Worm (Caenorhabditis elegans) whole organism, young adult: ENCODE data around the gene rga-1.

Experiments used
- B0261.1 ChIP-seq: sonication (generic microtip); optimal IDR thresholded peaks from 2 replicates; lab custom pipeline; 2016; ENCODE audit warnings: mild to moderate bottlenecking, missing genetic modification characterization, moderate library complexity, missing compliant biosample characterization
- C06A6.2 ChIP-seq: fragments of 200-800 bp; sonication (Bioruptor generic); conservative IDR thresholded peaks from 2 replicates; pipeline ENCODE4 v1.3.6; 2022; ENCODE audit warnings: missing genetic modification characterization, missing compliant biosample characterization
- D2030.7 ChIP-seq: fragments of 200-800 bp; sonication (Bioruptor generic); IDR thresholded peaks from 2 replicates; pipeline ENCODE4 v1.3.6; 2022; ENCODE audit warnings: missing genetic modification reagents, missing genetic modification characterization, missing compliant biosample characterization
- F33H1.4 ChIP-seq: fragments of 200-800 bp; sonication (Bioruptor generic); IDR thresholded peaks from 2 replicates; pipeline ENCODE4 v1.3.6; 2022; ENCODE audit warnings: missing genetic modification reagents, missing genetic modification characterization, missing compliant biosample characterization
- F52B5.7 ChIP-seq: sonication (generic microtip); optimal IDR thresholded peaks from 2 replicates; lab custom pipeline; 2016; ENCODE audit warnings: mild to moderate bottlenecking, missing genetic modification characterization, missing compliant biosample characterization
- F55B11.4 ChIP-seq: sonication (generic microtip); optimal IDR thresholded peaks from 2 replicates; lab custom pipeline; 2016; ENCODE audit warnings: missing compliant biosample characterization, missing genetic modification characterization, borderline replicate concordance; ENCODE audit not compliant: insufficient read depth
- F57C9.4 ChIP-seq: sonication (generic microtip); optimal IDR thresholded peaks from 2 replicates; lab custom pipeline; 2017; ENCODE audit warnings: mild to moderate bottlenecking, missing genetic modification characterization, missing compliant biosample characterization
- K12H6.12 ChIP-seq: fragments of 200-800 bp; sonication (Bioruptor generic); optimal IDR thresholded peaks from 2 replicates; lab custom pipeline; 2018; ENCODE audit warnings: mild to moderate bottlenecking, missing genetic modification characterization, missing compliant biosample characterization
- Y53F4B.3 ChIP-seq: fragments of 200-800 bp; sonication (Bioruptor generic); IDR thresholded peaks from 2 replicates; pipeline ENCODE4 v1.3.6; 2022; ENCODE audit warnings: missing genetic modification reagents, missing genetic modification characterization, missing compliant biosample characterization
- Y79H2A.3 ChIP-seq: fragments of 200-800 bp; sonication (Bioruptor generic); conservative IDR thresholded peaks from 2 replicates; pipeline ENCODE4 v1.3.6; 2022; ENCODE audit warnings: missing genetic modification reagents, missing genetic modification characterization, missing compliant biosample characterization
- Y95B8A.8 ChIP-seq: fragments of 200-800 bp; sonication (Bioruptor generic); IDR thresholded peaks from 2 replicates; pipeline ENCODE4 v1.3.6; 2022; ENCODE audit warnings: missing genetic modification reagents, missing genetic modification characterization, missing compliant biosample characterization
- akir-1 ChIP-seq: fragments of 200-800 bp; sonication (Bioruptor generic); optimal IDR thresholded peaks from 2 replicates; lab custom pipeline; 2018; ENCODE audit warnings: mild to moderate bottlenecking, missing genetic modification characterization, moderate library complexity, missing compliant biosample characterization
- attf-3 ChIP-seq: fragments of 200-800 bp; sonication (Bioruptor generic); conservative IDR thresholded peaks from 2 replicates; pipeline ENCODE4 v1.3.6; 2022; ENCODE audit warnings: missing genetic modification reagents, missing genetic modification characterization, missing compliant biosample characterization
- bed-2 ChIP-seq: fragments of 200-800 bp; sonication (Bioruptor generic); IDR thresholded peaks from 2 replicates; pipeline ENCODE4 v1.3.6; 2022; ENCODE audit warnings: missing genetic modification reagents, missing genetic modification characterization, missing compliant biosample characterization
- cebp-2 ChIP-seq: fragments of 200-800 bp; sonication (Bioruptor generic); IDR thresholded peaks from 2 replicates; pipeline ENCODE4 v1.3.6; 2022; ENCODE audit warnings: missing genetic modification characterization, missing compliant biosample characterization
- ceh-58 ChIP-seq: fragments of 200-800 bp; sonication (Bioruptor generic); IDR thresholded peaks from 2 replicates; pipeline ENCODE4 v1.3.6; 2022; ENCODE audit warnings: missing genetic modification characterization, missing compliant biosample characterization
- die-1 ChIP-seq: sonication (generic microtip); optimal IDR thresholded peaks from 2 replicates; lab custom pipeline; 2016; ENCODE audit warnings: missing genotype, mild to moderate bottlenecking, missing genetic modification characterization, missing compliant biosample characterization
- dpff-1 ChIP-seq: sonication (generic microtip); optimal IDR thresholded peaks from 2 replicates; lab custom pipeline; 2017; ENCODE audit warnings: mild to moderate bottlenecking, missing genetic modification characterization, missing compliant biosample characterization
- egl-18 ChIP-seq: fragments of 200-800 bp; sonication (Bioruptor generic); IDR thresholded peaks from 2 replicates; pipeline ENCODE4 v1.3.6; 2022; ENCODE audit warnings: missing genetic modification reagents, missing genetic modification characterization, missing compliant biosample characterization
- egl-44 ChIP-seq: fragments of 200-800 bp; sonication (Bioruptor generic); IDR thresholded peaks from 2 replicates; pipeline ENCODE4 v1.3.6; 2022; ENCODE audit warnings: missing genetic modification reagents, missing genetic modification characterization, missing compliant biosample characterization
- egrh-3 ChIP-seq: fragments of 200-800 bp; sonication (Bioruptor generic); IDR thresholded peaks from 2 replicates; pipeline ENCODE4 v1.3.6; 2022; ENCODE audit warnings: missing genetic modification reagents, missing genetic modification characterization, missing compliant biosample characterization
- ekl-4 ChIP-seq: fragments of 200-800 bp; sonication (Bioruptor generic); IDR thresholded peaks from 2 replicates; pipeline ENCODE4 v1.3.6; 2022; ENCODE audit warnings: missing genetic modification reagents, missing genetic modification characterization, missing compliant biosample characterization
- hmg-20 ChIP-seq: fragments of 200-800 bp; sonication (Bioruptor generic); IDR thresholded peaks from 2 replicates; pipeline ENCODE4 v1.3.6; 2022; ENCODE audit warnings: missing genetic modification reagents, missing genetic modification characterization, missing compliant biosample characterization
- hrde-1 ChIP-seq: sonication (generic microtip); optimal IDR thresholded peaks from 2 replicates; lab custom pipeline; 2016; ENCODE audit warnings: missing genetic modification characterization, mild to moderate bottlenecking, missing compliant biosample characterization, moderate library complexity, missing genotype, missing genetic modification reagents, borderline replicate concordance
- lin-26 ChIP-seq: fragments of 200-800 bp; sonication (Bioruptor generic); IDR thresholded peaks from 2 replicates; pipeline ENCODE4 v1.3.6; 2022; ENCODE audit warnings: missing genetic modification reagents, missing genetic modification characterization, missing compliant biosample characterization
- lin-40 ChIP-seq: sonication (generic microtip); optimal IDR thresholded peaks from 2 replicates; lab custom pipeline; 2016; ENCODE audit warnings: missing genetic modification characterization, mild to moderate bottlenecking, missing compliant biosample characterization, missing genotype, missing genetic modification reagents
- lin-54 ChIP-seq: fragments of 200-800 bp; sonication (Bioruptor generic); optimal IDR thresholded peaks from 2 replicates; lab custom pipeline; 2018; ENCODE audit warnings: mild to moderate bottlenecking, missing genetic modification characterization, missing compliant biosample characterization
- lsl-1 ChIP-seq: fragments of 200-800 bp; sonication (Bioruptor generic); optimal IDR thresholded peaks from 2 replicates; lab custom pipeline; 2018; ENCODE audit warnings: mild to moderate bottlenecking, missing genetic modification characterization, moderate library complexity, missing compliant biosample characterization
- madf-3 ChIP-seq: fragments of 200-800 bp; sonication (Bioruptor generic); IDR thresholded peaks from 2 replicates; pipeline ENCODE4 v1.3.6; 2022; ENCODE audit warnings: missing genetic modification reagents, missing genetic modification characterization, missing compliant biosample characterization
- madf-6 ChIP-seq: fragments of 200-800 bp; sonication (Bioruptor generic); IDR thresholded peaks from 2 replicates; pipeline ENCODE4 v1.3.6; 2022; ENCODE audit warnings: missing genetic modification reagents, missing genetic modification characterization, missing compliant biosample characterization
- mxl-1 ChIP-seq: sonication (generic microtip); optimal IDR thresholded peaks from 2 replicates; lab custom pipeline; 2016; ENCODE audit warnings: missing genetic modification characterization, missing compliant biosample characterization
- nfya-2 ChIP-seq: fragments of 200-800 bp; sonication (Bioruptor generic); IDR thresholded peaks from 2 replicates; pipeline ENCODE4 v1.3.6; 2022; ENCODE audit warnings: missing genetic modification reagents, missing genetic modification characterization, missing compliant biosample characterization
- nfyb-1 ChIP-seq: fragments of 200-800 bp; sonication (Bioruptor generic); IDR thresholded peaks from 2 replicates; pipeline ENCODE4 v1.3.6; 2022; ENCODE audit warnings: missing genetic modification reagents, missing genetic modification characterization, missing compliant biosample characterization
- nhr-80 ChIP-seq: sonication (generic microtip); optimal IDR thresholded peaks from 2 replicates; lab custom pipeline; 2016; ENCODE audit warnings: missing genetic modification characterization, missing compliant biosample characterization
- rcor-1 ChIP-seq: fragments of 200-800 bp; sonication (Bioruptor generic); IDR thresholded peaks from 2 replicates; pipeline ENCODE4 v1.3.6; 2022; ENCODE audit warnings: missing genetic modification reagents, missing genetic modification characterization, missing compliant biosample characterization
- rec-8 ChIP-seq, 2 experiments: sonication (generic microtip); optimal IDR thresholded peaks; 2 replicates each; lab custom pipeline; 2016; ENCODE audit warnings: mild to moderate bottlenecking in 2 of 2, missing genetic modification characterization in 2 of 2, missing genetic modification reagents in 2 of 2, missing genotype in 2 of 2, missing biosample characterization in 1 of 2, missing compliant biosample characterization in 1 of 2, moderate library complexity in 1 of 2
- repo-1 ChIP-seq: sonication (generic microtip); optimal IDR thresholded peaks from 2 replicates; lab custom pipeline; 2017; ENCODE audit warnings: mild to moderate bottlenecking, missing genetic modification characterization, missing compliant biosample characterization
- sdz-38 ChIP-seq: sonication (generic microtip); optimal IDR thresholded peaks from 2 replicates; lab custom pipeline; 2016; ENCODE audit warnings: missing genotype, missing genetic modification characterization, missing compliant biosample characterization
- snpc-1.1 ChIP-seq: sonication (generic microtip); optimal IDR thresholded peaks from 2 replicates; lab custom pipeline; 2017; ENCODE audit warnings: missing genetic modification characterization, mild to moderate bottlenecking, missing compliant biosample characterization, antibody characterized with exemption, moderate library complexity, missing genotype, missing genetic modification reagents; ENCODE audit not compliant: insufficient read depth
- snpc-4 ChIP-seq, 5 experiments: fragments of 150-350 bp in 1 of 5; sonication (generic microtip) in 4 of 5; optimal IDR thresholded peaks; 2 replicates each; lab custom pipeline; 2014 to 2018; ENCODE audit warnings: missing genetic modification characterization in 5 of 5, missing biosample characterization in 3 of 5, antibody characterized with exemption in 2 of 5, mild to moderate bottlenecking in 2 of 5, missing compliant biosample characterization in 2 of 5, missing genotype in 2 of 5, moderate library complexity in 2 of 5, missing genetic modification reagents in 1 of 5
- somi-1 ChIP-seq: fragments of 200-800 bp; sonication (Bioruptor generic); optimal IDR thresholded peaks from 2 replicates; lab custom pipeline; 2018; ENCODE audit warnings: mild to moderate bottlenecking, missing genetic modification characterization, missing compliant biosample characterization
- tlf-1 ChIP-seq: fragments of 200-800 bp; sonication (Bioruptor generic); optimal IDR thresholded peaks from 2 replicates; lab custom pipeline; 2018; ENCODE audit warnings: mild to moderate bottlenecking, missing genetic modification characterization, missing compliant biosample characterization
- unc-130 ChIP-seq: sonication (generic microtip); optimal IDR thresholded peaks from 2 replicates; lab custom pipeline; 2016; ENCODE audit warnings: missing genetic modification reagents, missing genetic modification characterization, missing compliant biosample characterization
- zfh-2 ChIP-seq: fragments of 200-800 bp; sonication (Bioruptor generic); conservative IDR thresholded peaks from 2 replicates; pipeline ENCODE4 v1.3.6; 2022; ENCODE audit warnings: missing genetic modification reagents, missing genetic modification characterization, missing compliant biosample characterization

rga-1 gene

DNA sequence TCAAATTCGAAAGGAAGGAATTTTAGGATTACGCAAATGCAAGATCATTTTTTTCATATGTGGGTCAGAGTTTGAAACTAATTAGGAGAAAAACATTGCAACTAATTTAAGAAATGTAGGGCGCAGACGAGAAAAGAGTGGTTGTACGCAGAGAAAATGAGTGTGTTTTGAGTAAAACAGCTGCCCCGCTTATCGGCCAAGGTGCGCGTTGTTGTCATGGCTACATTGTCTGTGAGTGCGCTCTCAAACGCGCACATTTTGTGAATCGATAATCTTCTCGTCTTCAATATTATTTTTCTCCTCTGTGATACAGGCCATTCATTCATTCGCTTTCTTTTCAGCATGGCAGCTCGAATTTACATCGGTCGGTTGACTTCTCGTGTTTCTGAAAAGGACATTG, 11.1 kb upstream of the rga-1 start (continued):
- 0 out of 2 replicates have a peak, but pooled peaks have one; percentile 31 for TF ChIP-seq nfyb-1 (GFP tag; lab: Robert Waterston, UW)
- TF ChIP-seq die-1, result no peak

DNA sequence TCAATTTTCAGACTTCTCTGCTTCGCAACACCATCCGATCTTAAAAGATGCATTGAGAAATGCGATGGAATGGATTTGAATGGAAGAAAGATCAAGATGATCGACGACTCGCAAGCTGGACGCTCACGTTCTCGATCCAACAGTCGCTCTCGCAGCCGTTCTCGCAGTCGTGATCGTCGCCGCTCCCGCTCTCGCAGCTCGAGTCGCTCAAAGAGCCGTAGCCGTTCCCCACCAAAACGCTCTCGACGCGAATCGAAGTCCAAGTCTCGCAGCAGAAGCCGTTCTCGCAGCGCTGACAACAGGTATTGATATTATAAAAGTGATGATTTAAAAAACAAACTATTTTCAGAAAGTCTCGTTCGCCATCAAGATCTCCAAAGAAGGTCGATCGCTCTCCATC, 9.6 kb upstream of the rga-1 start:
- 0 out of 2 replicates have a peak, but pooled peaks have one; percentile 41 for TF ChIP-seq ceh-58 (GFP tag; lab: Robert Waterston, UW)
- TF ChIP-seq D2030.7, result no peak
- TF ChIP-seq C06A6.2 (GFP tag; lab: Robert Waterston, UW), result no peak
- no peak for TF ChIP-seq hrde-1 (tag; lab: Kevin White, UChicago)
- no peak for TF ChIP-seq F55B11.4 (tag; lab: Kevin White, UChicago)
- TF ChIP-seq egrh-3 (GFP tag; lab: Robert Waterston, UW), result peak; percentile 75; the same call in 1 of the 2 replicates
- TF ChIP-seq madf-3 (GFP tag; lab: Robert Waterston, UW), result 0 out of 2 replicates have a peak, but pooled peaks have one; percentile 12
- TF ChIP-seq egl-18 (GFP tag; lab: Robert Waterston, UW), result no peak
- TF ChIP-seq Y79H2A.3 (GFP tag; lab: Robert Waterston, UW), result no peak
- TF ChIP-seq zfh-2 (GFP tag; lab: Robert Waterston, UW), result peak; percentile 89
- TF ChIP-seq nfyb-1 (GFP tag; lab: Robert Waterston, UW), result 0 out of 2 replicates have a peak, but pooled peaks have one; percentile 12
- TF ChIP-seq hmg-20 (GFP tag; lab: Robert Waterston, UW), result no peak

DNA sequence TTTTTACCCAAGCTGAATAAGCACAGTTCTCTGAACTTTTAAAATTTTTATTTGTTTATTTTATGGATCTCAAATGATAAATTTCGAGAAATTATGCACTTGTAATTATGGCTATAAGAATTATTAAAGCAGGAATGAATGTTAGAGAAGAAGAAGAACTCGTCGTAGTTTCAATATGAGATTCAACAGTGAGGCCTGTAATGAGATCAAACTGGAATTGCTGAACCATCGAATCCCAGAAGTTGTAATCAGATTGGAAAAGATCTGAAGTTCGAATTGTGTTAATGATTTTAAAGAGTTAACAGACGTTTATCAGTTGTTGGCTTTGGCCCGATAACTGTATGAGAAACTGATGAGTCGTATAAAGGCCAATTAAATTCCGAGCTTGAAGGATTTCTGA, 9.0 kb upstream of the rga-1 start:
- no peak for TF ChIP-seq cebp-2 (GFP tag; lab: Robert Waterston, UW)
- TF ChIP-seq lin-54 (GFP tag; lab: Kevin White, UChicago), result peak; percentile 21
- no peak for TF ChIP-seq nhr-80 (tag; lab: Kevin White, UChicago)
- TF ChIP-seq unc-130 (GFP tag; lab: Kevin White, UChicago), result no peak
- TF ChIP-seq akir-1 (GFP tag; lab: Kevin White, UChicago), result no peak
- TF ChIP-seq hrde-1 (tag; lab: Kevin White, UChicago), result peak; percentile 68
- TF ChIP-seq bed-2 (GFP tag; lab: Robert Waterston, UW), result no peak
- no peak for TF ChIP-seq nfya-2 (GFP tag; lab: Robert Waterston, UW)
- TF ChIP-seq F57C9.4 (tag; lab: Kevin White, UChicago), result no peak
- no peak for TF ChIP-seq rcor-1 (GFP tag; lab: Robert Waterston, UW)
- TF ChIP-seq ceh-58 (GFP tag; lab: Robert Waterston, UW), result no peak
- TF ChIP-seq egl-44 (GFP tag; lab: Robert Waterston, UW), result peak; percentile 43; the same call in 1 of the 2 replicates
- no peak for TF ChIP-seq Y53F4B.3
- no peak for TF ChIP-seq mxl-1 (tag; lab: Kevin White, UChicago)
- no peak for TF ChIP-seq B0261.1 (tag; lab: Kevin White, UChicago)
- no peak for TF ChIP-seq dpff-1 (tag; lab: Kevin White, UChicago)
- TF ChIP-seq tlf-1 (GFP tag; lab: Kevin White, UChicago), result peak; percentile 2
- TF ChIP-seq lsl-1 (GFP tag; lab: Kevin White, UChicago), result no peak
- TF ChIP-seq rec-8 (tag; optimal IDR thresholded peaks at IDR 0.05; lab: Kevin White, UChicago), result no peak
- TF ChIP-seq sdz-38, result no peak
- TF ChIP-seq lin-40, result no peak
- TF ChIP-seq lin-26, result no peak
- TF ChIP-seq repo-1 (tag; lab: Kevin White, UChicago), result peak; percentile 24
- no peak for TF ChIP-seq K12H6.12 (tag; lab: Kevin White, UChicago)
- peak; percentile 26; the same call in 1 of the 2 replicates for TF ChIP-seq F33H1.4 (GFP tag; lab: Robert Waterston, UW)
- no peak for TF ChIP-seq snpc-1.1
- no peak for TF ChIP-seq F52B5.7
- TF ChIP-seq Y95B8A.8, result no peak
- TF ChIP-seq attf-3 (GFP tag; lab: Robert Waterston, UW), result no peak
- peak; percentile 67 for TF ChIP-seq madf-6 (GFP tag; lab: Robert Waterston, UW)
- no peak for TF ChIP-seq snpc-4 (GFP tag; optimal IDR thresholded peaks at IDR 0.05; lab: Kevin White, UChicago)
- no peak for TF ChIP-seq snpc-4 (tag; optimal IDR thresholded peaks at IDR 0.05; lab: Kevin White, UChicago)
- no peak for TF ChIP-seq somi-1 (GFP tag; lab: Kevin White, UChicago)
- peak; percentile 68; the same call in 1 of the 2 replicates for TF ChIP-seq ekl-4 (GFP tag; lab: Robert Waterston, UW)
